Fruit fly (Drosophila melanogaster): ENCODE results near the gene TfIIFalpha.

The TfIIFalpha gene

DNA sequence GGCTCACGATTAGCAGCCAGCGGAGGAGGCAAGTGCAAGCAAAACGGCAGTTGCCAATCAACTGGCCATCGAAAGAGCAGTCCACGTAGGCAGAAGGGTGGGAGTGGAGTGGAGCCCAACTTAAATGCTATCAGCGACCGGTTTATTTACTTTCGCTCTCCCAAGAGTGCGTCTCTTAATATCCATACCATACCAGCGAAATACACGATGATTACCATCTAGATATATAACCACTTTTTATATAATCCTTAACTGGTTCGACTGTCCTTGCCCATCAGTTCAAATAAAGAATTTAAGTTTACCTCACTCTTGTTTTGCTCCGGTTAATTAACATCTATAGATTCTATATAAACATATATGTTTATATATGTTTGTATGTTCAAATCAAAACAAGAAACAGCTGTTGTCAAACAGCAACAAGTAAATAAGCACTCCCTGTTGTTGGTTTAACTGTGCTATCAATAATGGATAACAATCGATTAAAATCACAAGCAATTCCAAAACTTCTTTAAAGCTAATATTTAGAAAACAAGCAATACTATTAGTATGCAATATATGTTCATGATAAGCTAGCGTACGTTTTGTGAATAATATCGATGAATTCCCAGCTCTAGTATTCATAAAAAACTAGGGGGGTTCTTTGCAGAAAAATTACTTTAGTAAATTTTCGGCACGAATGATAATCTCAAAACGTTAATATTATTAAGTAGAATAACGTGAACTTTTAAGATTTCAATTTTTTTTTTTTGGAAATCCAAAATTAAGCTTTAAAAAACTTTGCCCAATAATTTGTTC lies 6.6 kb upstream of the TfIIFalpha start (continued):
- 0 out of 2 replicates have a peak, but pooled peaks have one; percentile 9 for TF ChIP-seq bbx (GFP tag; IDR thresholded peaks at IDR 0.05; ENCODE audit: partially characterized antibody)
- no peak for TF ChIP-seq ab (GFP tag; optimal IDR thresholded peaks at IDR 0.05)
- TF ChIP-seq CG7271 (tag; optimal IDR thresholded peaks at IDR 0.05): no peak
- TF ChIP-seq Atf-2 (GFP tag; optimal IDR thresholded peaks at IDR 0.05): no peak
- peak; percentile 19 for TF ChIP-seq CG15696 (tag; optimal IDR thresholded peaks at IDR 0.05)
- peak; percentile 22 for TF ChIP-seq phol (tag; optimal IDR thresholded peaks at IDR 0.05)
- TF ChIP-seq cg (GFP tag; optimal IDR thresholded peaks at IDR 0.05): no peak
- TF ChIP-seq Drgx (GFP tag; IDR thresholded peaks at IDR 0.05): 0 out of 2 replicates have a peak, but pooled peaks have one; percentile 33
- TF ChIP-seq Med (GFP tag): peak; percentile 87
- TF ChIP-seq YL-1 (GFP tag; optimal IDR thresholded peaks at IDR 0.05): no peak
- TF ChIP-seq HLH54F (GFP tag; optimal IDR thresholded peaks at IDR 0.05): no peak
- no peak for TF ChIP-seq HmgD (GFP tag; optimal IDR thresholded peaks at IDR 0.05)
- TF ChIP-seq CG12155 (GFP tag; optimal IDR thresholded peaks at IDR 0.05): peak; percentile 14
- peak; percentile 17 for TF ChIP-seq kah (GFP tag; optimal IDR thresholded peaks at IDR 0.05)
- peak; percentile 68 for TF ChIP-seq grn (GFP tag; optimal IDR thresholded peaks at IDR 0.05)
- TF ChIP-seq dmrt11E (tag; optimal IDR thresholded peaks at IDR 0.05): no peak
- TF ChIP-seq CG10366 (GFP tag; IDR thresholded peaks at IDR 0.05): 0 out of 2 replicates have a peak, but pooled peaks have one; percentile 13
- no peak for TF ChIP-seq ftz-f1 (GFP tag; optimal IDR thresholded peaks at IDR 0.05)
- TF ChIP-seq CG10959 (GFP tag; IDR thresholded peaks at IDR 0.05): no peak
- no peak for TF ChIP-seq oc (tag; optimal IDR thresholded peaks at IDR 0.05)
- no peak for TF ChIP-seq D (optimal IDR thresholded peaks at IDR 0.05)
- no peak for TF ChIP-seq D (GFP tag; optimal IDR thresholded peaks at IDR 0.05)
- TF ChIP-seq ems (GFP tag; optimal IDR thresholded peaks at IDR 0.05): no peak
- TF ChIP-seq CG30403 (GFP tag; optimal IDR thresholded peaks at IDR 0.05): peak; percentile 48
- no peak for TF ChIP-seq luna (GFP tag; optimal IDR thresholded peaks at IDR 0.05)
- 0 out of 2 replicates have a peak, but pooled peaks have one; percentile 52 for TF ChIP-seq CG11247 (GFP tag; IDR thresholded peaks at IDR 0.05)
- TF ChIP-seq CG4617 (GFP tag; optimal IDR thresholded peaks at IDR 0.05; ENCODE audit: borderline replicate concordance): peak; percentile 19
- peak; percentile 55; the same call in 1 of the 3 replicates for TF ChIP-seq C15 (GFP tag; IDR thresholded peaks at IDR 0.05)
- no peak for TF ChIP-seq CG1792 (GFP tag; optimal IDR thresholded peaks at IDR 0.05)
- TF ChIP-seq CG11456 (GFP tag; IDR thresholded peaks at IDR 0.05): 0 out of 3 replicates have a peak, but pooled peaks have one; percentile 4
- TF ChIP-seq CG8765 (GFP tag; IDR thresholded peaks at IDR 0.05): no peak
- TF ChIP-seq CG17612 (GFP tag; IDR thresholded peaks at IDR 0.05): no peak
- TF ChIP-seq Dad (GFP tag; optimal IDR thresholded peaks at IDR 0.05): no peak
- peak; percentile 61 for TF ChIP-seq CG1233 (GFP tag; optimal IDR thresholded peaks at IDR 0.05)
- TF ChIP-seq CG15601 (tag; optimal IDR thresholded peaks at IDR 0.05): peak; percentile 28
- TF ChIP-seq Dp (GFP tag; optimal IDR thresholded peaks at IDR 0.05): no peak
- TF ChIP-seq hb (GFP tag; IDR thresholded peaks at IDR 0.05; ENCODE audit: partially characterized antibody): no peak
- no peak for TF ChIP-seq prd (optimal IDR thresholded peaks at IDR 0.05)
- peak; percentile 24; the same call in 1 of the 3 replicates for TF ChIP-seq prd (GFP tag; IDR thresholded peaks at IDR 0.05)
- 0 out of 2 replicates have a peak, but pooled peaks have one; percentile 7 for TF ChIP-seq sim (GFP tag; IDR thresholded peaks at IDR 0.05)
- peak; percentile 45 for TF ChIP-seq Scr (GFP tag; IDR thresholded peaks at IDR 0.05; ENCODE audit: partially characterized antibody)
- TF ChIP-seq Fer2 (tag; optimal IDR thresholded peaks at IDR 0.05): peak; percentile 3
- TF ChIP-seq toy (GFP tag; IDR thresholded peaks at IDR 0.05): no peak
- TF ChIP-seq Dbx (GFP tag; IDR thresholded peaks at IDR 0.05): peak; percentile 63; the same call in 2 of the 3 replicates
- TF ChIP-seq CG8281 (tag; optimal IDR thresholded peaks at IDR 0.05): peak; percentile 3
- TF ChIP-seq seq (GFP tag; IDR thresholded peaks at IDR 0.05): peak; percentile 52; the same call in 1 of the 2 replicates
- peak; percentile 37 for TF ChIP-seq CG1602 (GFP tag; optimal IDR thresholded peaks at IDR 0.05)
- peak; percentile 60 for TF ChIP-seq CG10147 (GFP tag; optimal IDR thresholded peaks at IDR 0.05)
- no peak for TF ChIP-seq CG10431 (GFP tag; optimal IDR thresholded peaks at IDR 0.05)

Measured in whole organism, embryonic.